Fruit fly (Drosophila melanogaster): ENCODE data around the gene CG9970.

CG9970 gene

dm6 chr3L:2866843-2867242 lies 49.6 kb downstream of the CG9970 start (continued):
- TF ChIP-seq CG6163 (GFP tag; IDR thresholded peaks at IDR 0.05) (peak; percentile 70; the same call in 1 of the 3 replicates), CG11294 (GFP tag; IDR thresholded peaks at IDR 0.05) (no peak), CG6276 (GFP tag; optimal IDR thresholded peaks at IDR 0.05) (no peak), pdm3 (GFP tag; optimal IDR thresholded peaks at IDR 0.05) (peak; percentile 62), CG15336 (GFP tag; IDR thresholded peaks at IDR 0.05) (no peak), dac (GFP tag; optimal IDR thresholded peaks at IDR 0.05) (no peak), OdsH (GFP tag; optimal IDR thresholded peaks at IDR 0.05) (peak; percentile 58), vri (GFP tag; optimal IDR thresholded peaks at IDR 0.05) (peak; percentile 52)

dm6 chr3L:2865564-2865963 lies 50.9 kb downstream of the CG9970 start:
- TF ChIP-seq Eip78C (GFP tag) (peak; percentile 88), CG3032 (tag; optimal IDR thresholded peaks at IDR 0.05) (peak; percentile 24), CG1621 (tag; optimal IDR thresholded peaks at IDR 0.05) (peak; percentile 12), salr (GFP tag; optimal IDR thresholded peaks at IDR 0.05) (no peak), vri (GFP tag; optimal IDR thresholded peaks at IDR 0.05) (peak; percentile 37), CG10669 (GFP tag; optimal IDR thresholded peaks at IDR 0.05) (peak; percentile 15), net (GFP tag; optimal IDR thresholded peaks at IDR 0.05) (no peak), Blimp-1 (GFP tag; optimal IDR thresholded peaks at IDR 0.05) (no peak), eg (GFP tag; IDR thresholded peaks at IDR 0.05) (0 out of 3 replicates have a peak, but pooled peaks have one; percentile 52), Sox14 (GFP tag; optimal IDR thresholded peaks at IDR 0.05) (no peak), Gug (GFP tag; IDR thresholded peaks at IDR 0.05) (peak; percentile 19; the same call in 1 of the 2 replicates), CG16779 (tag; optimal IDR thresholded peaks at IDR 0.05) (no peak), Eip75B (GFP tag; optimal IDR thresholded peaks at IDR 0.05) (peak; percentile 38), CG7368 (GFP tag; optimal IDR thresholded peaks at IDR 0.05) (no peak), Eip93F (GFP tag; optimal IDR thresholded peaks at IDR 0.05) (no peak), Met (GFP tag; optimal IDR thresholded peaks at IDR 0.05) (peak; percentile 34), fkh (GFP tag; optimal IDR thresholded peaks at IDR 0.05) (no peak), CG10631 (GFP tag; optimal IDR thresholded peaks at IDR 0.05) (peak; percentile 35), svp (GFP tag) (peak; percentile 80), CG11902 (GFP tag; optimal IDR thresholded peaks at IDR 0.05) (no peak), CG4318 (GFP tag; optimal IDR thresholded peaks at IDR 0.05) (peak; percentile 9), CG11294 (GFP tag; IDR thresholded peaks at IDR 0.05) (no peak), CG8119 (GFP tag; IDR thresholded peaks at IDR 0.05) (no peak), Ets96B (tag; optimal IDR thresholded peaks at IDR 0.05) (peak; percentile 24), pdm3 (GFP tag; optimal IDR thresholded peaks at IDR 0.05) (peak; percentile 27), CG34406 (GFP tag; optimal IDR thresholded peaks at IDR 0.05) (no peak), CG32006 (GFP tag; optimal IDR thresholded peaks at IDR 0.05) (peak; percentile 36), CG11762 (GFP tag; optimal IDR thresholded peaks at IDR 0.05; ENCODE audit: insufficient read depth) (no peak), fd85E (GFP tag; optimal IDR thresholded peaks at IDR 0.05) (no peak), CG3919 (GFP tag; optimal IDR thresholded peaks at IDR 0.05) (peak; percentile 12), Sox102F (GFP tag; optimal IDR thresholded peaks at IDR 0.05) (peak; percentile 40), spab (GFP tag; optimal IDR thresholded peaks at IDR 0.05) (no peak), acj6 (GFP tag; optimal IDR thresholded peaks at IDR 0.05) (peak; percentile 28), Lpt (GFP tag; optimal IDR thresholded peaks at IDR 0.05) (no peak), ss (GFP tag; optimal IDR thresholded peaks at IDR 0.05) (peak; percentile 21 to 53), CG15336 (GFP tag; IDR thresholded peaks at IDR 0.05) (no peak), Smox (GFP tag; optimal IDR thresholded peaks at IDR 0.05) (peak; percentile 38), Sox15 (GFP tag; optimal IDR thresholded peaks at IDR 0.05) (no peak), achi (GFP tag; optimal IDR thresholded peaks at IDR 0.05) (no peak), CG8319 (GFP tag; optimal IDR thresholded peaks at IDR 0.05) (no peak), CG6792 (GFP tag; optimal IDR thresholded peaks at IDR 0.05) (peak; percentile 24), CG9139 (GFP tag; optimal IDR thresholded peaks at IDR 0.05) (no peak), dsx (GFP tag; optimal IDR thresholded peaks at IDR 0.05; ENCODE audit: poor library complexity, severe bottlenecking) (peak; percentile 6), Hr38 (GFP tag; optimal IDR thresholded peaks at IDR 0.05) (no peak), CG8632 (GFP tag; optimal IDR thresholded peaks at IDR 0.05) (no peak), Hr39 (GFP tag; optimal IDR thresholded peaks at IDR 0.05) (no peak)
